Fruit fly (Drosophila melanogaster): ENCODE measurements around the gene CG42494.

DNA sequence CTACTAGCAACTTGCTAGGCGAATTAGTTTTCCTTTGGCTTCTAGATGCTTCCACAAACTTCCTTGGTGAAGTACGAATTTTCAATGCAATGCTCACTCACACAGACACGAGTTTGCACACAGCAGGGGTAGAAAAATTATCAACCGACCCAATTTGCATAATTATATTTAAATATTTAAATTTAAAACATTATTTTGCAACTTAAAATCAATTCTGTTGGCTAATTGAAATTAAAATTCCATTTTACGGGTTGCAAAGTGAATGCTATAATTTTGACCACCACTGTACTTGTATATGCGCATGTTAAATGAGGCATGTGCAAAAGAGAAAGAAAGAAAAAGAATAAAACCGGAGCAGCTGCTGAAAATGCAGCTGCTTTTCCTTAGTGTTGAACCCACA, 9.9 kb downstream of the CG42494 start:
- TF ChIP-seq CG32121 (GFP tag; IDR thresholded peaks at IDR 0.05) (peak; percentile 98), CG4496 (GFP tag; IDR thresholded peaks at IDR 0.05) (peak; percentile 99), CG9948 (tag; optimal IDR thresholded peaks at IDR 0.05) (peak; percentile 93), CG12605 (GFP tag; IDR thresholded peaks at IDR 0.05) (peak; percentile 99), CG8301 (tag; optimal IDR thresholded peaks at IDR 0.05) (peak; percentile 97), CG13204 (GFP tag; optimal IDR thresholded peaks at IDR 0.05) (peak; percentile 55), Ets98B (GFP tag; IDR thresholded peaks at IDR 0.05) (peak; percentile 98)

Data from whole organism, pupa.